Worm (Caenorhabditis elegans) whole organism, L4 larva: Measurements from ENCODE around the gene B0554.4.

Source experiments
- fkh-10 ChIP-seq: fragments of 150-350 bp; optimal IDR thresholded peaks from 2 replicates; lab custom pipeline; 2014; ENCODE audit warnings: missing biosample characterization, missing genetic modification reagents, missing genetic modification characterization
- lin-39 ChIP-seq: fragments of 150-350 bp; optimal IDR thresholded peaks from 2 replicates; lab custom pipeline; 2014; ENCODE audit warnings: missing biosample characterization, missing genetic modification reagents, missing genetic modification characterization
- spr-3 ChIP-seq: fragments of 200-800 bp; sonication (Bioruptor generic); optimal IDR thresholded peaks from 2 replicates; lab custom pipeline; 2018; ENCODE audit warnings: mild to moderate bottlenecking, missing genetic modification characterization, missing compliant biosample characterization

ce11 chrV:446574-446973 is 17.6 kb downstream of the B0554.4 start, which contains the start of gene srh-34:
- no peak for TF ChIP-seq spr-3 (GFP tag; lab: Kevin White, UChicago)
- no peak for TF ChIP-seq fkh-10 (GFP tag; lab: Kevin White, UChicago)
- no peak for TF ChIP-seq lin-39 (tag; lab: Kevin White, UChicago)
